Worm (Caenorhabditis elegans): ENCODE results near the gene C50F4.1.

ce11 chrV:9492460-9492859 is 34.1 kb upstream of the C50F4.1 start:
- no peak for TF ChIP-seq nhr-23 (tag; optimal IDR thresholded peaks at IDR 0.05)
- TF ChIP-seq fkh-10 (GFP tag; optimal IDR thresholded peaks at IDR 0.05), result no peak
- no peak for TF ChIP-seq skn-1 (tag; optimal IDR thresholded peaks at IDR 0.05)
- no peak for TF ChIP-seq ztf-11 (tag; optimal IDR thresholded peaks at IDR 0.05)
- TF ChIP-seq nhr-77 (tag; optimal IDR thresholded peaks at IDR 0.05), result no peak
